Worm (Caenorhabditis elegans) whole organism, L2 larva: Measurements from ENCODE around the gene attf-2.

Source experiments
- R02D3.7 ChIP-seq: fragments of 150-350 bp; optimal IDR thresholded peaks from 2 replicates; lab custom pipeline; 2014; ENCODE audit warnings: missing biosample characterization, missing genetic modification characterization
- elt-3 ChIP-seq: sonication (generic microtip); optimal IDR thresholded peaks from 2 replicates; lab custom pipeline; 2017; ENCODE audit warnings: missing biosample characterization, missing genetic modification characterization
- fos-1 ChIP-seq: fragments of 150-350 bp; optimal IDR thresholded peaks from 2 replicates; lab custom pipeline; 2014; ENCODE audit warnings: missing biosample characterization, missing genetic modification characterization
- mdl-1 ChIP-seq, 2 experiments: fragments of 150-350 bp in 1 of 2; sonication (generic microtip) in 1 of 2; optimal IDR thresholded peaks; 2 replicates each; lab custom pipeline; 2017; ENCODE audit warnings: missing biosample characterization in 2 of 2, missing genetic modification characterization in 2 of 2
- nhr-23 ChIP-seq: fragments of 150-350 bp; optimal IDR thresholded peaks from 2 replicates; lab custom pipeline; 2014; ENCODE audit warnings: missing biosample characterization, missing genetic modification reagents, missing genetic modification characterization
- nhr-77 ChIP-seq: fragments of 150-350 bp; optimal IDR thresholded peaks from 2 replicates; lab custom pipeline; 2014; ENCODE audit warnings: missing biosample characterization, missing genetic modification characterization
- skn-1 ChIP-seq: sonication (generic microtip); optimal IDR thresholded peaks from 2 replicates; lab custom pipeline; 2017; ENCODE audit warnings: missing biosample characterization, missing genetic modification characterization
- ztf-11 ChIP-seq: sonication (generic microtip); optimal IDR thresholded peaks from 2 replicates; lab custom pipeline; 2017; ENCODE audit warnings: missing biosample characterization, missing genetic modification characterization

DNA sequence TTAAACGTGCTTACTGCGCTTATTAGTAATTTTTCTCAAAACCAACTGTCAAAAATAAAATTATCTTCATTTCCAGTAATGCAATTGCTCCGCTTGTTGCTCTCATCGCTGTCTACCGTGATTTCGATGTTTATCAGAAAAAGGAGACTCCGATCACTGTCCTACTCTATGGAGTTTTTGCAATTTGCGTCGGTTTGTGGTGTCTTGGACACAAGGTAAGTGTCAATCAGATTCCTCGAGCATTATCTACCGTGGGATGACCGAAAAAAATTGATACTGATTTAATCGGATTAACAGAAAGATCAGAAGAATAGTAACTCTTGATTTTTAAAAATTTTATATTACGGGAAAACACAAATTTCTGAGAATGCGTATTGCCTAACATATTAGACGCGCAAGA, 8.6 kb downstream of the attf-2 start:
- TF ChIP-seq fos-1 (tag; lab: Kevin White, UChicago) (no peak), nhr-23 (no peak), elt-3 (no peak), R02D3.7 (tag; lab: Kevin White, UChicago) (no peak), skn-1 (no peak), mdl-1 (tag; optimal IDR thresholded peaks at IDR 0.05; lab: Kevin White, UChicago) (no peak), ztf-11 (no peak), nhr-77 (tag; lab: Kevin White, UChicago) (no peak)
